Worm (Caenorhabditis elegans): ENCODE results near the gene bmk-1.

The bmk-1 gene

DNA sequence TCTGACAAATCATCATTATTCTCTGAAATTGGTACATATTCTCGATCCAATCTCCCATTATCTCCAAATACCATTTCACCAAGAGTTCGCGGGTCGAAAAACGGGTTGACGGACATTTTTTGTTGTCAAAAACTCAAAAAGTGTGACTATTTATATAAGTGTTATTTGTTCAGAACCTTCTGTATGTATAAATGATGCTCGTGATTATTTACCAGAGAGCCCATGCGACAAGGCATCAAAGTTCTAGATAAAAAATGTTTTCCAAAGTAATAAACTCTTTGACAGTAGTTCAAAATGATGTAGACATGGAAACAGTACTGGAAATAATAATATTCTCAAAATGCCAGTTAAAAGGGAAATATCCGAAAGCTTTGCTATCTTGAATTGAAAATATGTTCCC is 5.9 kb upstream of the bmk-1 start:
- TF ChIP-seq aha-1 (tag) = peak; percentile 71
- TF ChIP-seq daf-12 (tag; optimal IDR thresholded peaks at IDR 0.05) = no peak
- TF ChIP-seq T20F7.1 (GFP tag; optimal IDR thresholded peaks at IDR 0.05) = no peak
- no peak for TF ChIP-seq zip-2 (tag; optimal IDR thresholded peaks at IDR 0.05)
- TF ChIP-seq daf-16 (GFP tag; optimal IDR thresholded peaks at IDR 0.05) = no peak
- TF ChIP-seq daf-16 (tag; optimal IDR thresholded peaks at IDR 0.05) = peak; percentile 58
- TF ChIP-seq ctbp-1 (GFP tag; IDR thresholded peaks at IDR 0.05) = no peak

DNA sequence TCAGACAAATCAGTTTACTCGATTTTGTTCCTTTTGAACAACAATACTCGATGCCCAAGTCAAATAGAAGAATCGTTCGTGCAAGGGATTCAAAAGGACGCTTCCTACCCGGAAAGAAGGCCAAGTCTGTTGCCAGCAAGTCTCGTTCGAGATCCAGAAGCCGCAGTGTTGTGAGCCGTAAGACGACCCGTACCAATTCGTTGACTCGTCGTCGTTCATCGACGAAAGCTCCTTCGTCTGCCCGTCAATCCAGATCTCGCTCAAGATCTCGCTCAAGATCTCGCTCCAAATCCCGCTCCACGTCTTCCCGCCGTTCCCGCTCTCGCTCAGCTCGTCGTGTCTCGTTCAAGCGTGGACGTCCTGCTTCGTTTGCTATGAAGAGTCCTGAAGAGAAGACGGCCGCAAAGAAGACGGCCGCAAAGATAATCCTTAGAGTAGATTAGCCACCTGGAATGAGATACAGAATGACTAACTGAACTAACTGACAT is 3.9 kb upstream of the bmk-1 start, which contains the start of gene F08H9.2:
Gene F08H9.2 (plus strand): TSS at position 51 of the 488 bp plus-strand sequence.
- peak; percentile 72 for TF ChIP-seq set-16 (GFP tag; IDR thresholded peaks at IDR 0.05)
- no peak for TF ChIP-seq ztf-7 (tag; optimal IDR thresholded peaks at IDR 0.05)
- peak in 1 of 2 experiments; percentile 56 for TF ChIP-seq unc-62 (GFP tag; optimal IDR thresholded peaks at IDR 0.05 in 1 of 2)
- no peak for TF ChIP-seq unc-62 (tag; optimal IDR thresholded peaks at IDR 0.05)
- TF ChIP-seq attf-4 (tag; optimal IDR thresholded peaks at IDR 0.05) = no peak

DNA sequence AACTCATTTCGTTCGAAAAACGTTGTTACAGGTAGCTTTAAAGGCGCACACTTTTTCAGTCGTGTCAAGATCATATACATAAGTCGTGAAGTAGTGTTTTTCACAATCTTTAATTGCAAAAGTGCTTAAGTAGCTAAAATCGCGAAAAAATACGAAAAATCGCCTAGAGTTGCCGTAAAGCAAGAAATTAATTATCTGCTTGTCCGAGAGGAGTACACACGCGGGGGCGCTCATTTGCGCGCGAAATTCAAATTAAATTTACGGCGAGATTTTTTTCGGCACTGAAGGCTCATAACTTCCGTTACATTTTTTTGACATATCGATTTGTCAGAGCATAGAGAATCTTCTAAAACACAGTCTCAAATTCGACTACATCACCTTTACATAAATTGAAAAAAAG is 3.3 kb upstream of the bmk-1 start:
- no peak for TF ChIP-seq nhr-41 (GFP tag; IDR thresholded peaks at IDR 0.05)
- no peak for TF ChIP-seq F44E2.7 (GFP tag; IDR thresholded peaks at IDR 0.05)
- no peak for TF ChIP-seq ama-1 (optimal IDR thresholded peaks at IDR 0.05)
- TF ChIP-seq spr-1 (tag; optimal IDR thresholded peaks at IDR 0.05) = no peak
- no peak for TF ChIP-seq ZK337.2 (GFP tag; IDR thresholded peaks at IDR 0.05)
- no peak for TF ChIP-seq tag-97 (GFP tag; IDR thresholded peaks at IDR 0.05)
- no peak for TF ChIP-seq unc-39 (tag; optimal IDR thresholded peaks at IDR 0.05)
- no peak for TF ChIP-seq F37D6.2 (tag; optimal IDR thresholded peaks at IDR 0.05)
- no peak for TF ChIP-seq aly-2 (tag; optimal IDR thresholded peaks at IDR 0.05)
- TF ChIP-seq F26F4.8 (GFP tag; conservative IDR thresholded peaks at IDR 0.05) = no peak
- no peak for TF ChIP-seq daf-12 (tag; optimal IDR thresholded peaks at IDR 0.05)
- TF ChIP-seq nhr-102 (tag; optimal IDR thresholded peaks at IDR 0.05) = no peak
- TF ChIP-seq snpc-4 (tag; optimal IDR thresholded peaks at IDR 0.05) = no peak
- TF ChIP-seq daf-8 (GFP tag; IDR thresholded peaks at IDR 0.05) = no peak
- TF ChIP-seq set-16 (GFP tag; IDR thresholded peaks at IDR 0.05) = no peak
- TF ChIP-seq egl-27 (tag; optimal IDR thresholded peaks at IDR 0.05) = no peak

DNA sequence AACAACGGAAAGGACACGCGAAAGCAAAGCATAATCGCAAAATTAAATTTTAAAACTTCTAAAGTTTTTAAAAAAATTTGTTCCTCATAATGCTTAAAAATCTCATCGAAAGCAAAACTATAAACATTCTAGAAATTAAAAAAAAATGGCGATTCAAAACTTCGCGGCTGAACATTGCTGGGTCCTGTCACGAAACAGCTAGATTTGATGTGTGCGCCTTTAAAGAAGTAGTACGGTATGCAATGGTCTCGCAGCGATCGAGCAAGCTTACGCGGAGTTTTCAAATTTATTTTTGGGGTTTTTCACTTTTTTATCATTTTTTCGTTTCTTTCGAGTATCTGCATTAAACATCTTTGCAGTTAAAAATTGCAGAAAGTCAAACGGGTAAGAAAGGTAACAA is 286 bp upstream of the bmk-1 start, which contains the start of gene coh-3:
Gene coh-3 (plus strand): TSS at position 353 of the 400 bp plus-strand sequence.
- no peak for TF ChIP-seq tag-97 (GFP tag; IDR thresholded peaks at IDR 0.05)
- no peak for TF ChIP-seq lim-7 (GFP tag; IDR thresholded peaks at IDR 0.05)
- TF ChIP-seq ceh-82 (tag; optimal IDR thresholded peaks at IDR 0.05) = no peak
- TF ChIP-seq dmd-9 (GFP tag; IDR thresholded peaks at IDR 0.05) = no peak
- no peak for TF ChIP-seq tra-1 (GFP tag; IDR thresholded peaks at IDR 0.05)
- TF ChIP-seq vab-7 (GFP tag; IDR thresholded peaks at IDR 0.05) = no peak
- no peak for TF ChIP-seq zag-1 (tag; optimal IDR thresholded peaks at IDR 0.05)
- TF ChIP-seq aly-2 (tag; optimal IDR thresholded peaks at IDR 0.05) = no peak
- TF ChIP-seq lin-39 (tag; optimal IDR thresholded peaks at IDR 0.05) = no peak
- TF ChIP-seq skn-1 (tag; optimal IDR thresholded peaks at IDR 0.05) = no peak
- TF ChIP-seq unc-39 (tag; optimal IDR thresholded peaks at IDR 0.05) = no peak
- TF ChIP-seq duxl-1 (tag; optimal IDR thresholded peaks at IDR 0.05; ENCODE audit: poor library complexity) = no peak
- TF ChIP-seq nhr-111 (GFP tag; optimal IDR thresholded peaks at IDR 0.05) = no peak
- TF ChIP-seq daf-12 (tag; optimal IDR thresholded peaks at IDR 0.05) = no peak
- no peak for TF ChIP-seq R02D3.7 (tag; optimal IDR thresholded peaks at IDR 0.05)
- TF ChIP-seq fkh-10 (GFP tag; optimal IDR thresholded peaks at IDR 0.05) = no peak
- TF ChIP-seq ZK337.2 (GFP tag; IDR thresholded peaks at IDR 0.05) = no peak
- TF ChIP-seq fos-1 (tag; optimal IDR thresholded peaks at IDR 0.05) = no peak
- peak; percentile 62; the same call in 1 of the 2 replicates for TF ChIP-seq Y48G9A.11 (GFP tag; IDR thresholded peaks at IDR 0.05)
- no peak for TF ChIP-seq php-3 (GFP tag; IDR thresholded peaks at IDR 0.05)
- TF ChIP-seq nhr-102 (tag; optimal IDR thresholded peaks at IDR 0.05) = no peak
- no peak for TF ChIP-seq ztf-11 (tag; optimal IDR thresholded peaks at IDR 0.05)
- no peak for TF ChIP-seq lsy-2 (tag; optimal IDR thresholded peaks at IDR 0.05)
- TF ChIP-seq mdt-29 (GFP tag; IDR thresholded peaks at IDR 0.05) = no peak
- TF ChIP-seq Y75B8A.6 (GFP tag; IDR thresholded peaks at IDR 0.05) = no peak
- TF ChIP-seq madf-9 (GFP tag; conservative IDR thresholded peaks at IDR 0.05) = no peak
- no peak for TF ChIP-seq nhr-10 (tag; optimal IDR thresholded peaks at IDR 0.05)
- peak; percentile 51; the same call in 1 of the 2 replicates for TF ChIP-seq arid-1 (GFP tag; conservative IDR thresholded peaks at IDR 0.05)
- TF ChIP-seq mes-2 (tag; optimal IDR thresholded peaks at IDR 0.05; ENCODE audit: poor library complexity, severe bottlenecking) = peak; percentile 10

All from whole organism, L4 larva.